Worm (Caenorhabditis elegans): Measurements from ENCODE around the gene nhr-128.
"Not testable (repeated sequence)": the region's sequence is repeated elsewhere in the genome, so short reads cannot be mapped to it uniquely, and the experiment has no call there.

nhr-128 gene

DNA sequence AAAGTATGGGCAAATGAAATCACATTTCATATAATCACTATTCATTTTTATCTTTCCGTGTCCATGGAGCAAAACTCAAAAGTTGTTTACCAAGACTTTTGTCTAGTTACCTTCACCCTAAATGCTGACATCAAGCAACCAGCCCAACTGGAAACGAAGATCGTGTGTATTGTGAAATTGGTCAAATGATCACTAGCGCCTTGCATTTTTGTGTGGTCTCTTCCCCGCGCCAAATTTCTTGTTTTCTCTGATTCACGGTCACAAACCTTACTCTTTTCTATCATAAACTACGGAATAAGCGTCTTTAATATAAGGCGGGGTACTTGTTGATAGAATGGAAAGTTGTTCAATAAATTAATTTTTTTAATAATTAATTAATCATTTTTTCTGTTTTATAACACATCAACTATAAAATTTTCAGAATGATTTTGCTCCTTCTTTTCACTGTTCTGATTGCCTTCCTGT, 28.3 kb downstream of the nhr-128 start, which contains the start of gene cyp-33C7:
TSS of gene cyp-33C7 (plus strand) at position 415 of the 465 bp plus-strand sequence.
- no peak for TF ChIP-seq unc-62 (GFP tag; optimal IDR thresholded peaks at IDR 0.05)

DNA sequence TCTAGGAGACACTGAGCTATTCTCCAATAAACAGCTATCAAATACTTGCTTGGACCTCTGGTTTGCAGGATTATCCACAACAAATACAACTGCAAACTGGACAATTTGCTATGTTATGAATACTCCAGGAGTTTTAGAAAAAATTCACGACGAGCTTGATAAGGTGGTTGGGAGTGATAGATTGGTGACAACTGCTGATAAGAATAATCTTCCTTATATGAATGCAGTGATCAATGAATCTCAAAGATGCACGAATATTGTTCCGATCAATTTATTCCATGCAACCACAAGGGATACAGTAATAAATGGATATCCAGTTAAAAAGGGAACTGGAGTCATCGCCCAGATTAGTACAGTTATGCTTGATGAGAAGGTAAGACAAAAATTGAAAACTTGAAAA, 29.9 kb downstream of the nhr-128 start:
- TF ChIP-seq unc-62 (GFP tag; optimal IDR thresholded peaks at IDR 0.05) = no peak

DNA sequence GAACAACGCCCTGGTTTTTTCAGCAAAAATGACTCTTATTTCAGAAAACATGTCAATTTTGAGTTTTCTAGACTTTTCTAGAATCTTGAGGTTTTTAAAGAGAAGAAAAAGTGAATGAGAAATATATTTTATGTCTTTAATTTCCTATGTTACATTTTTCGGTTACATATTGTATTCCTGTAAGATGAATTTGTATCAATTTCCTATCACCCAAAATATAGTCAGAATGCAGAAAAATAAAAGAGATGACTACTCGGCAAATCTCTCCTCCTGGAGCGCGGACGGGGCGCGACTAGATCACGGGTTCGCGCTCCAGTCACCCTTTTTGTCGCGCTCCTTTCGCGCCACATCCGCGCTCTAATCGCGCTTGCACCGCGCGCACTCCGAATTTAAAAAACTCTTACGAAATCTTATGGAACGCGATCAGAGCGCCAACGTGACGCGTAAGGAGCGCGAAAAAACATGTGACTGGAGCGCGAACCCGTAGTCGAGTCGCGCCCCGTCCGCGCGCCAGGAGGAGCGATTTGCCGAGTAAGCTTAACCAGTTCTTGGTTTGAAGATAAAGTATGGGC, 32.8 kb downstream of the nhr-128 start, which contains the start of gene str-253:
TSS of gene str-253 (minus strand) at position 51 of the 572 bp plus-strand sequence.
- no peak for TF ChIP-seq unc-62 (GFP tag; optimal IDR thresholded peaks at IDR 0.05)

DNA sequence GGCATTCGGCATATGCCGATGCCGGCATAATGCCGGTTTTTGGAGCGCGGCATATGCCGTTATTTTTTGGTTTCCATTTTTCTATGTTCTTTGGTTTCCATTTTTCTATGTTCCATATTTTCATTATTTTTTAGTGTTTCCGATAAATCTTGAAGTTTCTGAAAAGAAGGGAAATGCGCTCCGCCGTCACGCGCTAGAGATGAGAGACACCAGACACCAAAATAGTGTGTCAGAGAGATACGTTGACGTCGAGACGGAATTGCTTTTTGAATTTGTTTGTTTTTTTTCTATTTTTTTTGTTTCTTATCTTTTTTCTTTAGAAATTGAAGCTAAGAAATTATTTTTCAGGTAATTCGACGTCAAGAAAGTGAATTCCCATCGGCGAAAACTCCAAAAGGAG, 33.3 kb downstream of the nhr-128 start, which contains the start of gene F41B5.1:
TSS of gene F41B5.1 (plus strand) at position 343 of the 400 bp plus-strand sequence.
- TF ChIP-seq unc-62 (GFP tag; optimal IDR thresholded peaks at IDR 0.05) = not testable (repeated sequence)

DNA sequence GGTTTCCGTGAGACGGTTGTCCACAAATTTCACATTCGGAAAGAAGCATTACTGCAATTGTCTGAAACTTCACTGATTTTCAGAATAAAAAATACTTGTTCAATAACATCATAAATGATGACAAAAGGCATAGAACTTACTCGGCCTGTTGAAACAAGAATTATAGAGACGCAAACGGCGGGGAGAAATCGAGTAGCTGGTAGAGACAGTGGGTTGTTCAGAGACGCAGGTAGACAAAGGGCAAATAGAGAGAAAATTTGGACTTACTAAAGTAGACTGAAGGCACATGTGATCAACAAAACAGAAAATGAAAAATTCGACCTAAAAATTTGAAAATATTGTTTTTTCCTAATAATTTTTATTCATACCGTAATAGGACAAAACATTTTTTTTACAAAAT, 37.9 kb downstream of the nhr-128 start, which contains the start of gene nhr-182:
TSS of gene nhr-182 (minus strand) at position 178 of the 400 bp plus-strand sequence.
- no peak for TF ChIP-seq unc-62 (GFP tag; optimal IDR thresholded peaks at IDR 0.05)

DNA sequence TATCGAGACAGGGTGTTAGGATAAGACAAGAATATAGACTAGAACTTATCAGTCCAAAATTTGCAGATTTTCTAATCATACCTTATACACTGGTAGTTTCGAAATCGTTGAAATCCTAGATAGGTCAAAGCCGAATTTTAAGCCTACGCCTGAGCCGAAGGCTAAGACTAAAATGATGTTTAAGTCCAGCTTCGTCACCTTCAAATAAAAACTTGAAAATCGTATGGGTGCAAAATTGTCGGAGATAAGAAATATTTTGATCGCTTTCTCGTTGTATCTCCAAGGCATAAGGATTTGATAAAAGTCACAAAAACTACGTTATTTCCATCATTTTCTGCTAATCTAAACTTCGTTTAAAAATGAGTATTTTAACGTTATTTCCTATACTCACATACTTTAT, 38.8 kb downstream of the nhr-128 start, which contains the start of gene F41B5.12:
TSS of gene F41B5.12 (plus strand) at position 301 of the 400 bp plus-strand sequence.
- TF ChIP-seq unc-62 (GFP tag; optimal IDR thresholded peaks at IDR 0.05) = no peak

DNA sequence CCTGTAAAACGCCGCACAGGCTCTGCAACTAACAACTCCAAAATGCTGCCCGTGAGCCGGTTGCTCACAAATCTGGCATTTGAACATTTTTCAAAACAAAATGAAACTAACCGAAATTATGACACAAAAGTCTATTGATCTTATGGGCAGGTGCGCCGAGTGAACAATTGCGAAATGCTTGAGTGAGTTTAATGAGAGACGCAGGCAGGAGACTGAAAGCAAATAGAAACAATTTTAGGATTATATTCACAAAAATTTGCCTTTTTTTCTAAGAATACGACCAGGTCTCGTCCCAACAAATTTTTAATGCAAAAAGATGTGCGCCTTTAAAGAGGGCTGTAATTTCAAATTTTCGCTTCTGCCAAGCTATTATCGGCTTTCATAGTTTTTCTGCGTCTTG, 42.6 kb downstream of the nhr-128 start, which contains the start of gene nhr-183:
TSS of gene nhr-183 (minus strand) at position 180 of the 400 bp plus-strand sequence.
- no peak for TF ChIP-seq unc-62 (GFP tag; optimal IDR thresholded peaks at IDR 0.05)

DNA sequence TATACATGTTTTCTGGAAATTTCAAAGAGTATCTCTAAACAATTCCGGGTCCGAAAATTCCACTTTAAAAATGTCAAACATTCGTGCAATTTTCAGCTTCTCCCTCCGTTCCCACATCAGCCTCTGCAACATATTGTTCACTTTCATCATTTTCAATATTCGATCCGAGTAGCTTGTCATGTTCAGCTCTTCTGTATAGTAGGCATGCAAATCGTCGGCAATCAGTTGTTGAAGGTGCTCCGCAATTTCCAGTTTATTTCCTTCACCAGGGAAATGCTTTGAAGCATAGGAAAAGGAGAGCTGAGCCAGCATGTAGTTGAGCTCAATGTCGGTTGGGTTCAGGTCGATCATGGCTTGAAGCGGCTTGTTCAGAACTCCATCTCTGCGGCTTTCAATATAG, 43.1 kb downstream of the nhr-128 start:
- TF ChIP-seq unc-62 (GFP tag; optimal IDR thresholded peaks at IDR 0.05) = no peak

DNA sequence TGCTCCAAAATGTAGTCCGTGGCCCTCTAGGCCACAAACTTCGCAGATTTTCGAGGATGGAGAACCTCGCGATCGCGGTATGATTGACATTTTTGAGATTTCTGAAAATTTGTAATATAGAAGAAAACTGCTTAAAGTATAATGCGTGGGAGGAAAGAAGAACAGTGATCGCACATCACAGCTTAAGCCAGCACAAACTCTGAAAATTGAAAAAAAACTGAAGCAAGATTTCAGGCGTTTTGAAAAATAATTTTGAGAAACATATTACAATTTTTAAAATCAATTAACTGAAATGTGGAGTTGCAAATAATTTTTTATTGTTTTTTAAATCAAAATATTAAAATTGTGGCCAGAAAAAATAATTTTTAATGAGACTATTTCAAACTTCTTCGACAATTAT, 45.1 kb downstream of the nhr-128 start, which contains the start of gene nhr-275:
TSS of gene nhr-275 (minus strand) at position 101 of the 400 bp plus-strand sequence.
- no peak for TF ChIP-seq unc-62 (GFP tag; optimal IDR thresholded peaks at IDR 0.05)

DNA sequence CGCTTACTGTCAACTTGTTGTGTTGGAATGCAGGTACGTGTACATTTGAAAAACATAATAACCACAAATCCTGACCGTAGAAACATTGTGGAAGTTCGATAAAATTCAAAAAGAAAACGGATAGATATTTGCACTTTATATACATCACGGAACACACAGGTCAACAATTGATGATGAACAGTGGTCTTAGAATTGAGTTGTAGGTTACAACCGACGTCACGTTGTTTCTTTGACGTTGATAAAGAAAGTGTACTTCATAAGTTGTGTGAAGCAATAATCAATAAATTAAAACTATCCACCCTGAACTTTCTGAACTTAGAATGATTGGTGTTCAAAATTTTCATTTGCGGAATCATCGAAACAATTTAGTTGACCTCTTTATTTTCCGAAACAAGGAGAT, 49.9 kb downstream of the nhr-128 start, which contains the start of gene Y5H2A.1:
TSS of gene Y5H2A.1 (minus strand) at position 101 of the 400 bp plus-strand sequence.
- no peak for TF ChIP-seq unc-62 (GFP tag; optimal IDR thresholded peaks at IDR 0.05)

DNA sequence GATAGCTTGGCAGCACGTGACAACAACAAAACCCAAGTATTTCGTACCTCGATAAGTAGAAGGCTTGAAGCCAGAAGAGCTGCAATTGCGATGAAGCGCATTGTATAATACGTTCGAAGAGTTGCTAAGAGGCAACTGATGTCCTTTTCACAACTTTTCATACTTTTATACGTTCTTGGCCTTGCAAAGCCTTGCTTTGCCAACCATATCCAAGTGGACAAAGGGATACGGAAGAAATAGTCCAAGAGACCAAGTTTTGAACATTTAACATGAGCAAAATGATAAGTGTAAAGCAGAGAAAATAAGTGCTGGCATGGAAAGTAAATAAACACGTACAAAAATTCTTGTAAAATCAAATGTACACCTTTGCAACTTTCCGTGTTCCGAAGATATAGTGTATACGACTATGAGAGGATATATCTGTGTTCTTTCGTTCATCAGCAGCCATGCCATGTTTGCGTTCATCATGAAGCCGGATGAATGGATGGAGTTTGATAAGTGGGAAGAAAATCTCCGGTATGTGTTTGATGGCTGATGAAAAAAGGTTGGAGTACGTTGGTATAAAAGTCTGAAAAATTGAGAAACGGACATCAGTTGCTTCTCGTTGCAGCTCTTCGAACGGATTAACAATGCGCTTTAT, 52.5 kb downstream of the nhr-128 start, which contains the start of the genes Y5H2A.4 and abu-4:
TSS of gene Y5H2A.4 (minus strand) at position 101 of the 640 bp plus-strand sequence.
TSS of gene abu-4 (plus strand) at position 590 of the 640 bp plus-strand sequence.
- TF ChIP-seq unc-62 (GFP tag; optimal IDR thresholded peaks at IDR 0.05) = no peak
